Worm (Caenorhabditis elegans): ENCODE data around the gene F35C11.7.

F35C11.7 gene

DNA sequence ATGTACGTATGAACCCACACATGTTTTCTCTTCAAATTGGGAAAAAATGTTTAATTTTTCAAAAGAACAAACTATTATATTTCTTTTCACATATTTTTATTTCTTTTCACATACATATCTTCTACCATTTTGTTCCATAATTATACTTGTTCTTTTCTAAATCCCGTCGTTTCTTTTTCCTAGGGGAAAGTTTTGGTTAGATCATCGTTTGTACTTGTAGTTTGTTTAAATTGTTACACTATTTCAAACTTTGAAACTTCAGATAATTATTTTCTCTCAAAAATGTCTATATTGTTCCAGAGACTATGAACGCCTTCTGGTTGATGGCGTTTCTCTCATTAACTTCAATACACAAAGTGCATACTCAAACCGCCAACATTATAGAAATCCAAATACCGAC is at the start of gene F35C11.7:
Gene F35C11.7, plus strand, starts transcription at position 301 of the 400 bp plus-strand sequence.
- TF ChIP-seq nhr-76 (tag; optimal IDR thresholded peaks at IDR 0.05): no peak
- TF ChIP-seq nhr-237 (tag; optimal IDR thresholded peaks at IDR 0.05): no peak
- TF ChIP-seq nhr-12 (tag; optimal IDR thresholded peaks at IDR 0.05): no peak
- no peak for TF ChIP-seq nhr-2 (tag; optimal IDR thresholded peaks at IDR 0.05)
- no peak for TF ChIP-seq ces-1 (GFP tag; optimal IDR thresholded peaks at IDR 0.05)
- no peak for TF ChIP-seq mep-1 (tag; optimal IDR thresholded peaks at IDR 0.05)
- TF ChIP-seq mab-5 (tag; optimal IDR thresholded peaks at IDR 0.05): no peak
- TF ChIP-seq lin-13 (tag; optimal IDR thresholded peaks at IDR 0.05): no peak
- TF ChIP-seq snpc-4 (tag; optimal IDR thresholded peaks at IDR 0.05): no peak
- no peak for TF ChIP-seq mls-2 (tag; optimal IDR thresholded peaks at IDR 0.05)

ce11 chrII:8209476-8209875 is 46.6 kb upstream of the F35C11.7 start, which contains the start of gene M110.8:
M110.8 (minus strand) TSS chrII:8209576.
- no peak for TF ChIP-seq nhr-12 (tag; optimal IDR thresholded peaks at IDR 0.05)
- no peak for TF ChIP-seq cnd-1 (tag; optimal IDR thresholded peaks at IDR 0.05)
- TF ChIP-seq blmp-1 (tag; optimal IDR thresholded peaks at IDR 0.05): no peak
- TF ChIP-seq snpc-4 (tag; optimal IDR thresholded peaks at IDR 0.05): no peak
- no peak for TF ChIP-seq unc-120 (tag; optimal IDR thresholded peaks at IDR 0.05; ENCODE audit: poor library complexity, severe bottlenecking)
- no peak for TF ChIP-seq bed-3 (GFP tag; optimal IDR thresholded peaks at IDR 0.05)
- no peak for TF ChIP-seq lin-13 (tag; optimal IDR thresholded peaks at IDR 0.05)
- no peak for TF ChIP-seq lin-32 (GFP tag; optimal IDR thresholded peaks at IDR 0.05)
- no peak for TF ChIP-seq sptf-1 (tag; optimal IDR thresholded peaks at IDR 0.05)
- TF ChIP-seq nhr-76 (tag; optimal IDR thresholded peaks at IDR 0.05): no peak
- no peak for TF ChIP-seq elt-3 (tag; optimal IDR thresholded peaks at IDR 0.05)
- TF ChIP-seq ztf-11 (tag; optimal IDR thresholded peaks at IDR 0.05): no peak
- no peak for TF ChIP-seq M03D4.4 (tag; optimal IDR thresholded peaks at IDR 0.05)

DNA sequence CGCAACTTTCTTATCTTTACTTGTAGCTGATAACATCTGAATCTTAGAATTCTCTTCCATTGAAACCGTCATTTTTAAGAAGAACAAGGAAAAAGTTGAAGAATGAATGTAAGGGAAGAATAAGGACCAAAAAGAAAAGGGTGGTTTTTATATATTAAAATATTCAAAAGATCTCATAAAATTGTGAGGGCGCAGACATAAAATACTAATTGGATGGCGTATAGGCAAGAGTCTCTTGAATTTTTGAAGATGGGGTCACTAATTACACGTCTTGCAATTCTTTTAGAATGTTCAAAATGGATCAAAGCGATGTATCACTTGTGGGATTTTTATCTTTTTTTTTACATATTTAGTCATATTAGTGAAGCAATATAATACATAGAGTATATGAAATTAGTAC is 43.4 kb upstream of the F35C11.7 start, which contains the start of gene twk-3:
Gene twk-3, minus strand, starts transcription at position 101 of the 400 bp plus-strand sequence.
- no peak for TF ChIP-seq unc-62 (GFP tag; optimal IDR thresholded peaks at IDR 0.05)
- no peak for TF ChIP-seq nhr-12 (tag; optimal IDR thresholded peaks at IDR 0.05)
- TF ChIP-seq nhr-2 (tag; optimal IDR thresholded peaks at IDR 0.05): no peak
- no peak for TF ChIP-seq snpc-4 (tag; optimal IDR thresholded peaks at IDR 0.05)
- no peak for TF ChIP-seq mep-1 (tag; optimal IDR thresholded peaks at IDR 0.05)
- TF ChIP-seq flh-1 (GFP tag; optimal IDR thresholded peaks at IDR 0.05): no peak
- no peak for TF ChIP-seq M03D4.4 (tag; optimal IDR thresholded peaks at IDR 0.05)
- TF ChIP-seq elt-1 (tag; optimal IDR thresholded peaks at IDR 0.05; ENCODE audit: borderline replicate concordance, insufficient read depth): no peak
- no peak for TF ChIP-seq nhr-28 (tag; optimal IDR thresholded peaks at IDR 0.05)
- TF ChIP-seq sem-2 (GFP tag; optimal IDR thresholded peaks at IDR 0.05): no peak
- TF ChIP-seq ztf-11 (tag; optimal IDR thresholded peaks at IDR 0.05): no peak
- TF ChIP-seq sptf-1 (tag; optimal IDR thresholded peaks at IDR 0.05): no peak
- TF ChIP-seq hlh-1 (tag; optimal IDR thresholded peaks at IDR 0.05): no peak
- TF ChIP-seq mab-5 (tag; optimal IDR thresholded peaks at IDR 0.05): no peak
- no peak for TF ChIP-seq unc-120 (tag; optimal IDR thresholded peaks at IDR 0.05; ENCODE audit: poor library complexity, severe bottlenecking)
- no peak for TF ChIP-seq unc-39 (tag; optimal IDR thresholded peaks at IDR 0.05)
- no peak for TF ChIP-seq zip-8 (tag; optimal IDR thresholded peaks at IDR 0.05)
- TF ChIP-seq nhr-76 (tag; optimal IDR thresholded peaks at IDR 0.05): no peak
- no peak for TF ChIP-seq cnd-1 (tag; optimal IDR thresholded peaks at IDR 0.05)
- TF ChIP-seq mls-2 (tag; optimal IDR thresholded peaks at IDR 0.05): no peak

- TF ChIP-seq ztf-11 (tag; optimal IDR thresholded peaks at IDR 0.05) (no peak), elt-1 (tag; optimal IDR thresholded peaks at IDR 0.05; ENCODE audit: borderline replicate concordance, insufficient read depth) (no peak), pha-4 (tag; optimal IDR thresholded peaks at IDR 0.05) (no peak), nhr-12 (tag; optimal IDR thresholded peaks at IDR 0.05) (no peak), sem-2 (GFP tag; optimal IDR thresholded peaks at IDR 0.05) (no peak), M03D4.4 (tag; optimal IDR thresholded peaks at IDR 0.05) (no peak), ham-2 (GFP tag; optimal IDR thresholded peaks at IDR 0.05) (no peak), unc-39 (tag; optimal IDR thresholded peaks at IDR 0.05) (no peak), mab-5 (tag; optimal IDR thresholded peaks at IDR 0.05) (no peak), drap-1 (GFP tag; optimal IDR thresholded peaks at IDR 0.05) (no peak), flh-1 (GFP tag; optimal IDR thresholded peaks at IDR 0.05) (no peak), mep-1 (tag; optimal IDR thresholded peaks at IDR 0.05) (no peak), lsy-2 (tag; optimal IDR thresholded peaks at IDR 0.05) (no peak), snpc-4 (tag; optimal IDR thresholded peaks at IDR 0.05) (no peak), nhr-2 (tag; optimal IDR thresholded peaks at IDR 0.05) (no peak)
Measured at ce11 chrII:8214367-8214766, 41.7 kb upstream of the F35C11.7 start, which contains the start of gene M110.10. M110.10 (minus strand) TSS chrII:8214467.

DNA sequence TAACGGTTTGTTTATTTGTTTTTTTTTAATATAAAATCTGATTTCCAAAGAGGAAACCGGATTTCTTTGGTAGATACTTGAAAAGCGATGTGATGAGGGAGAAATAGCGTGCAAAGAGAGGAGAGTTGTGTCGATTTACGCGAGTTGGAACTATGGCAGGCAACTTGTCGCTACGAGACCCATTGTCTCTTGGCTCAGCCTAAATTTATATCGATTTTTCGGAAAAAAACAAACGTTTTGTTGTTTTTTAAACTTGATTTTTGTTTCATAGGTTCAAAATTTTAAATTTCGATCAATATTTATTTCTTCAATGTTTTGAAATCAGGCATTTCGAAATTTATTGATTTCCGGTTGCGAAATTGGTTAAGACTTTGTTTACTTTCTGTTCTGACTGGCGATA is 39.7 kb upstream of the F35C11.7 start, which contains the start of gene M110.3:
Gene M110.3, minus strand, starts transcription at position 184 of the 400 bp plus-strand sequence.
- TF ChIP-seq blmp-1 (tag; optimal IDR thresholded peaks at IDR 0.05) (no peak), unc-62 (GFP tag; optimal IDR thresholded peaks at IDR 0.05) (no peak), ceh-83 (GFP tag; optimal IDR thresholded peaks at IDR 0.05) (no peak), snpc-4 (tag; optimal IDR thresholded peaks at IDR 0.05) (no peak), unc-120 (tag; optimal IDR thresholded peaks at IDR 0.05; ENCODE audit: poor library complexity, severe bottlenecking) (peak; percentile 41), lsy-2 (tag; optimal IDR thresholded peaks at IDR 0.05) (peak; percentile 26), pha-4 (tag; optimal IDR thresholded peaks at IDR 0.05) (peak; percentile 22), nhr-237 (tag; optimal IDR thresholded peaks at IDR 0.05) (peak; percentile 49), ham-2 (GFP tag; optimal IDR thresholded peaks at IDR 0.05) (no peak), nhr-76 (tag; optimal IDR thresholded peaks at IDR 0.05) (no peak), lin-13 (tag; optimal IDR thresholded peaks at IDR 0.05) (no peak), tbx-8 (GFP tag; optimal IDR thresholded peaks at IDR 0.05) (no peak), sptf-1 (tag; optimal IDR thresholded peaks at IDR 0.05) (no peak), mls-2 (tag; optimal IDR thresholded peaks at IDR 0.05) (no peak), mab-5 (tag; optimal IDR thresholded peaks at IDR 0.05) (no peak), ceh-39 (tag; optimal IDR thresholded peaks at IDR 0.05) (peak; percentile 40), drap-1 (GFP tag; optimal IDR thresholded peaks at IDR 0.05) (no peak), elt-1 (tag; optimal IDR thresholded peaks at IDR 0.05; ENCODE audit: borderline replicate concordance, insufficient read depth) (no peak), ces-1 (GFP tag; optimal IDR thresholded peaks at IDR 0.05) (peak; percentile 77), M03D4.4 (tag; optimal IDR thresholded peaks at IDR 0.05) (no peak), cnd-1 (tag; optimal IDR thresholded peaks at IDR 0.05) (no peak), ceh-43 (GFP tag; optimal IDR thresholded peaks at IDR 0.05) (no peak), unc-39 (tag; optimal IDR thresholded peaks at IDR 0.05) (no peak), nhr-12 (tag; optimal IDR thresholded peaks at IDR 0.05) (no peak), zip-8 (tag; optimal IDR thresholded peaks at IDR 0.05) (no peak), flh-1 (GFP tag; optimal IDR thresholded peaks at IDR 0.05) (no peak), nhr-28 (tag; optimal IDR thresholded peaks at IDR 0.05) (no peak), mep-1 (tag; optimal IDR thresholded peaks at IDR 0.05) (peak; percentile 72), hlh-1 (tag; optimal IDR thresholded peaks at IDR 0.05) (peak; percentile 20)

All from whole organism, mixed stage, embryonic.